Worm (Caenorhabditis elegans) whole organism, L1 larva: Measurements from ENCODE around the gene F40F8.4.

Experiments
- F16B12.6 ChIP-seq: fragments of 150-350 bp; optimal IDR thresholded peaks from 2 replicates; lab custom pipeline; 2014; ENCODE audit warnings: missing biosample characterization, missing genetic modification characterization
- dpl-1 ChIP-seq, 3 experiments: fragments of 150-350 bp in 2 of 3; sonication (generic microtip) in 1 of 3; optimal IDR thresholded peaks; 2 replicates each; lab custom pipeline; 2014 to 2017; ENCODE audit warnings: missing biosample characterization in 3 of 3, missing genetic modification characterization in 3 of 3, missing genetic modification reagents in 3 of 3
- elt-2 ChIP-seq: sonication (generic microtip); optimal IDR thresholded peaks from 2 replicates; lab custom pipeline; 2016; ENCODE audit warnings: missing genetic modification characterization, mild to moderate bottlenecking, inconsistent platforms, missing compliant biosample characterization, missing genetic modification reagents
- lin-13 ChIP-seq: fragments of 150-350 bp; optimal IDR thresholded peaks from 2 replicates; lab custom pipeline; 2014; ENCODE audit warnings: missing biosample characterization, missing genetic modification reagents, missing genetic modification characterization
- lin-39 ChIP-seq: fragments of 150-350 bp; optimal IDR thresholded peaks from 2 replicates; lab custom pipeline; 2014; ENCODE audit warnings: missing biosample characterization, missing genetic modification reagents, missing genetic modification characterization
- sptf-1 ChIP-seq: fragments of 150-350 bp; optimal IDR thresholded peaks from 2 replicates; lab custom pipeline; 2014; ENCODE audit warnings: missing biosample characterization, missing genetic modification characterization
- zag-1 ChIP-seq: fragments of 150-350 bp; optimal IDR thresholded peaks from 2 replicates; lab custom pipeline; 2014; ENCODE audit warnings: missing biosample characterization, missing genetic modification characterization
- ztf-11 ChIP-seq, 2 experiments: sonication (generic microtip); optimal IDR thresholded peaks; 2 replicates each; lab custom pipeline; 2016 to 2017; ENCODE audit warnings: missing genetic modification characterization in 2 of 2, missing biosample characterization in 1 of 2, missing compliant biosample characterization in 1 of 2

DNA sequence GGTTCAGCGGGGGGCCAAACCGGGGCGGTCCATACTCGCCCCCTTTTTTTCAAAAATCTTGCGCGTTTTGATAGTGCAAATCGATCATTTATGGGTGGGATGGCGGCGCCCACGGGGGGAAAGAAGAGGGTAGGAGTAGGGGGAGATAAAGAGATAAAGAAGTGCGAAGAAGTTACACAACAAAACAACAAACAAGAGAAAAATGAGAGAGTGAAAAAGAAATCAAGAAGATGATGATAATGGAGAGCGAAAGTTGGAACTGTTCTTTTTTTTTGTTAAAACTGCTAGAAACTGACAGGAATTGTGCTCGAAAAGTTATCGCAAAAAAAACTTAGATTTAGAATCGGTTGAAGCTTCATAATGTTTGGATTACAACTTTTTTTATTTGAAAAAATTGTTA, 22.4 kb upstream of the F40F8.4 start, which contains the start of gene ptr-13:
- TF ChIP-seq elt-2 (tag; lab: Kevin White, UChicago) = no peak
- no peak for TF ChIP-seq sptf-1 (tag; lab: Kevin White, UChicago)
- TF ChIP-seq F16B12.6 (tag; lab: Kevin White, UChicago) = no peak
- TF ChIP-seq lin-39 (tag; lab: Kevin White, UChicago) = no peak
- no peak for TF ChIP-seq zag-1
- no peak for TF ChIP-seq lin-13
- no peak for TF ChIP-seq ztf-11 (tag; optimal IDR thresholded peaks at IDR 0.05; lab: Kevin White, UChicago)
- no peak for TF ChIP-seq dpl-1 (GFP tag; optimal IDR thresholded peaks at IDR 0.05; lab: Kevin White, UChicago)
